Fruit fly (Drosophila melanogaster) ovary, adult (tissue): ENCODE measurements around the gene GCS1.

ENCODE experiments used
- CG17801 ChIP-seq: fragments of 200-800 bp; optimal IDR thresholded peaks from 2 replicates; lab custom pipeline; 2019; ENCODE audit warnings: missing biosample characterization, mild to moderate bottlenecking, missing genetic modification characterization, moderate library complexity; ENCODE audit not compliant: partially characterized antibody

Gene GCS1

DNA sequence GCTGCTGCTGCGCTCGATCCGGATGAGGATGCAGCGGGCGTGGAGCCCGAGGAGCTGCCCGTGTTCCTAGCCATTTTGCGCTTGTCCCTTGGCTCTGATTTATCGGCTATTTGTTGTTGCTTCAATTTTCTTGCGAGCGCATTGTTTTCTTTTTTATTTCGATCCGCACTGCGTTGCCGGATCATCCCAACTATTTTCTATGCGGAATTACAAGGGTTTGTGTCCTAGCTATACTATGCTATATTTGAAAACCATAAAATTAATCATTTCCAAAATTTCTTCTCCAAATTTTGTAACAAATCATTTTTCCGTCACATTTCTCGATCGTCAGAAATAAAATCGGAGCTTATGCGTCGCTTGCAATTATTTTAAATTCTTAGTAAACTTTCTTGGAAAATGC, at the start of gene GCS1, which contains the start of gene CG11756:
Gene GCS1 (minus strand): TSS at position 193 of the 400 bp plus-strand sequence.
Gene CG11756 (plus strand): TSS at position 312 of the 400 bp plus-strand sequence.
- TF ChIP-seq CG17801 (GFP tag; lab: Kevin White, UChicago): peak; percentile 24

DNA sequence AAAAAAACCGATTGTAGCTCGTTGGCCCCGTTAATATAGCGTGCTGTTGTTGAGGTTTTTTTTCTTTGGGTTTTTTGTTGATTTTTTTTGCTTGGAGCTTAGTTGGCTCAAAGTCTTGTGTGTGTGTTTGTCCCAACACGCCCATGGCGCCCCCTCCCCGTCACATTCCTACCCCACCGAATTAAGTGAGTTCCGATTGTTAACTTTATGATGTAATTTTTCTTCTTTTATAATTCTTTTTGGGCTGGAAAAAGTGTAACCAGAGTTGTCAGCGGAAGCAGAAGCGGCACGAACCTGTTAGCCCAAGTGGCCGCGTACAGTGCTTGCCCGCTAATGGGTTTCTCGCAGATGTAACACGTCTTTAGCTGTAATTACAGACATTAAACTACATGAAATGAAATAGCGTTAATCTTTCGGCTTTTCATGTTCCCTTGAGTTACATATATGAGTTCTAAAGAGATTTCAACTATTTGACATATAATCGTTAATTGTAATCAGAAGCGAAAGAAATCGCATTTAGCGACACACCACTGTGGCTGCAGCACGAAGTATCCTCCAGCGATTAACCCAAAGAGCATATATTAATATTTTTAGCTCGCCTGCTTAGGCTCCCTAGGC, 45.3 kb upstream of the GCS1 start:
- no peak for TF ChIP-seq CG17801 (GFP tag; lab: Kevin White, UChicago)

dm6 chrX:11391364-11391915, 43.6 kb upstream of the GCS1 start:
- TF ChIP-seq CG17801 (GFP tag; lab: Kevin White, UChicago): no peak

dm6 chrX:11390625-11391363, 43.0 kb upstream of the GCS1 start:
- TF ChIP-seq CG17801 (GFP tag; lab: Kevin White, UChicago): peak; percentile 46

dm6 chrX:11389494-11390447, 42.0 kb upstream of the GCS1 start:
- peak; percentile 50 for TF ChIP-seq CG17801 (GFP tag; lab: Kevin White, UChicago)

dm6 chrX:11385498-11385897, 37.7 kb upstream of the GCS1 start:
- no peak for TF ChIP-seq CG17801 (GFP tag; lab: Kevin White, UChicago)

DNA sequence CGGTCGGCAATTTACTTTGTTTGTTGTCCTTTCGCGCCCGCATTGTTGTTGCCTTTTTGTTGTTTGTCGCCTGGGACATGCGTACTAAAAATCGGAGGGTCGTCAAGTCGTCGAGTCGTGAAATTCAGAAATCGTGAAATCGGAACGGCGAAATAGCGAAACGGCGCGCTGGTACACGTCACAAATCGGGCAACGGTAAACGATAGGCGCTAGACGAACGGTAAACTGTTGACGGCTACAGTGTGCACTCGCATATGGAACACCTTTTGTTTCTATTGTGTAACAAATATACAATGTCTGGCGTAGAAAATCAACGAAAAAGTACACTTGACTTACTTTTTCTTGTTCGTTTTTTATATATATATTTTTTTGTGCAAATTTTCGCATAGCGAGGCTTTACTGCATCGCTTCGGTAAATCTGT, 36.2 kb upstream of the GCS1 start:
- TF ChIP-seq CG17801 (GFP tag; lab: Kevin White, UChicago): no peak

DNA sequence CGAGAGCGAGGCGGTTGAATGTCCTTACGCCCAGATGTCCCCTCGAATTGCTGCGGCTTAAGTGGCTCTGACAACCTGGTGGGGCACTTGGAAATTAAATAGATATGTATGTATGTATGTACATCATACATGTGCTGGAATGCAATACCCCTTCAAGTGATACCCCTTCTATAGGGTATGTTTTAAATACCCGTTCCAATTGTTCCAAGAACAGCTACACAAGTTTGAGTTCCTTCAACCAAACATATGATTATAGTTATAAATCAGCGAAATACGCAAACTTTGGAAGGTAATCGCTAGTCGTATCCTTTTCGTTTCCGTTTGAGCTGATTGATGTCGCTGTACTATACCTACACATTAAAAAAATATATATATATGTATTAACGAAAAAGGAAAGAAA, 35.7 kb upstream of the GCS1 start:
- no peak for TF ChIP-seq CG17801 (GFP tag; lab: Kevin White, UChicago)

dm6 chrX:11382588-11382987, 34.8 kb upstream of the GCS1 start:
- TF ChIP-seq CG17801 (GFP tag; lab: Kevin White, UChicago): no peak

DNA sequence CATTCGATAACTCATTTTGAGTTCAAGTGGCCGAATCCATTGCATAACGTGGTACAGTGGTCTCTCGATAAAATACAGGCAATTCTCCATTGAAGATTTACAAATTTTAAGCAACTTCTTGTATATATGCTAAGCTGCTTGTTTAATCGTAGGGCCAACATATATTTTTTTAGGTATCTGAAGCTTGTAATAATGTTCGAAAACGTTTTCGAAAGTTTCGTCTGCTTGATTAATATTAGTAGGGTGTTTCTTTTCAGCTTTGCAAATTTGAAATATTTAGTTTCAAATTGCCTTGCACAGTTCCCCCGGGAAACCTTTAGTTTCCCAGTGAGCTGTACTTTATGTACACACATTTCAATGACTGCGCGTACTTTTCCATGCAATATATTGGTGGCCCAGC, 31.9 kb upstream of the GCS1 start:
- TF ChIP-seq CG17801 (GFP tag; lab: Kevin White, UChicago): no peak

DNA sequence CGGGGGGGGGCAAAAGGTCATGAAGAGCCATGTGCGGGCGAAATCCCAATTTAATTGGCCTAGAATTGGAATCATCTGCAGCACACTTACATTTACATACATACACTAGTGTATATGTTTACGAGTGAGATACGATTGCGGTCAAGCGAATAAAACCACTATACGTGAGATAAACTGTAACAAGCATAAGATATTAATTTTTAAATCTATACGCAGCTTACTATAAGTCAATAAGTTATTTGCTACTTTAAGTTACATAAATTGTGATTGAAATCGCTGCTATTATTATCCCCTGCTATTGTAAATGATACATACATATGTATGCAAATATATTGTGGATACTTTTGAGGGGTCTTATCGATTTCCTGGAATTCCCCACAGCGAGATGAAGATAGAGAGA, 31.3 kb upstream of the GCS1 start:
- TF ChIP-seq CG17801 (GFP tag; lab: Kevin White, UChicago): peak; percentile 48

DNA sequence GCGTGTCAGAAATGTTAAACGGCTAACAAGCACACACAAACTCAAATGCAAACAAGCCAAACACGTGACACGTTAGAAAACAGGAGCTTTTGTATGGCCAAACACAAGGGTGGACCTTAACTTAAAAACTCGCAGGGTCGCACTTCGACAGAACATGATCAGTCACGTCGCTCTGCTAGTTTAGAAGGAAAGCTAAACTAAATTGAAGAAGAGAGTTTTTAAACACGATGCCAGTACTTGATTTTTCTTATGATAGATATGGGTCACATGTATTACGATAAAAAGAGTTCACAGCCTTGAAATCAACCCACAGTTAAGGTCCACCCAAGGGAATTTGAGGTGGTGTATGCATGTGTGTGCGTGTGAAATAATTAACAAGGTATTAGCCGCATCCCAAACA, 30.6 kb upstream of the GCS1 start:
- no peak for TF ChIP-seq CG17801 (GFP tag; lab: Kevin White, UChicago)

DNA sequence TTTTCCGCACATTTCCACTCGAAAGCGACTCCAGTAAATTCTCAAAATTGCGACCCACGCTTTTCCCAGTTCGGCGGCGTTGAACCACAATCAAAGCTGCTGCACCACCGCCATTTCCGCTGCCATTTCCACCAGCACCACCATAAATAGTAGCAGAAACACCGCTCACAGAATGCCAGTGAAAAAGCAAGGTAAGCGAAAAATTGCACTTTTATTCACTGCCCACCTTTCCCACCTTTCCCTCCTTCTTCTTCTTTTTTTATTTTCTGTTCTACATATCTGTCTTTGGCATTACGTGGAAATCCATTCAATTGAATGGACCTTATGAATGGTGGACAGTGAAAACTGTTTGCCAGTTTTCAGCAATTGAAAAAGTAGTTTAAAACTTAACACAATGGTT, 26.5 kb upstream of the GCS1 start:
- TF ChIP-seq CG17801 (GFP tag; lab: Kevin White, UChicago): no peak

dm6 chrX:11372764-11373712, 25.2 kb upstream of the GCS1 start:
- peak; percentile 94 for TF ChIP-seq CG17801 (GFP tag; lab: Kevin White, UChicago)
